Fruit fly (Drosophila melanogaster): Measurements from ENCODE around the gene Eip74EF.

Gene Eip74EF

dm6 chr3L:17606629-17607287, 12.4 kb downstream of the Eip74EF start (continued):
- TF ChIP-seq CG1621 (tag; optimal IDR thresholded peaks at IDR 0.05) = no peak
- no peak for TF ChIP-seq esn (GFP tag; optimal IDR thresholded peaks at IDR 0.05)
- no peak for TF ChIP-seq lz (GFP tag; optimal IDR thresholded peaks at IDR 0.05)
- peak; percentile 64; the same call in 2 of the 3 replicates for TF ChIP-seq eg (GFP tag; IDR thresholded peaks at IDR 0.05)
- TF ChIP-seq Ets21C (GFP tag; optimal IDR thresholded peaks at IDR 0.05) = no peak
- no peak for TF ChIP-seq Met (GFP tag; optimal IDR thresholded peaks at IDR 0.05)
- TF ChIP-seq CG6792 (GFP tag; optimal IDR thresholded peaks at IDR 0.05) = no peak
- TF ChIP-seq dac (GFP tag; optimal IDR thresholded peaks at IDR 0.05) = no peak
- TF ChIP-seq Lpt (GFP tag; optimal IDR thresholded peaks at IDR 0.05) = peak; percentile 6
- TF ChIP-seq Gug (GFP tag; IDR thresholded peaks at IDR 0.05) = no peak
- TF ChIP-seq acj6 (GFP tag; optimal IDR thresholded peaks at IDR 0.05) = no peak
- TF ChIP-seq OdsH (GFP tag; optimal IDR thresholded peaks at IDR 0.05) = no peak
- no peak for TF ChIP-seq CG11762 (GFP tag; optimal IDR thresholded peaks at IDR 0.05; ENCODE audit: insufficient read depth)
- no peak for TF ChIP-seq CG11294 (GFP tag; IDR thresholded peaks at IDR 0.05)
- TF ChIP-seq ss (GFP tag; optimal IDR thresholded peaks at IDR 0.05) = no peak
- no peak for TF ChIP-seq Ets96B (tag; optimal IDR thresholded peaks at IDR 0.05)
- no peak for TF ChIP-seq CG10631 (GFP tag; optimal IDR thresholded peaks at IDR 0.05)
- peak; percentile 3 for TF ChIP-seq Hr4 (GFP tag; optimal IDR thresholded peaks at IDR 0.05)
- peak; percentile 28 for TF ChIP-seq Blimp-1 (GFP tag; optimal IDR thresholded peaks at IDR 0.05)

dm6 chr3L:17604891-17605290, 14.2 kb downstream of the Eip74EF start:
- TF ChIP-seq fd85E (GFP tag; optimal IDR thresholded peaks at IDR 0.05) (no peak), CG15336 (GFP tag; IDR thresholded peaks at IDR 0.05) (no peak), cyc (GFP tag; optimal IDR thresholded peaks at IDR 0.05) (no peak), CG6808 (GFP tag; optimal IDR thresholded peaks at IDR 0.05) (no peak), CG9139 (GFP tag; optimal IDR thresholded peaks at IDR 0.05) (no peak), CG1621 (tag; optimal IDR thresholded peaks at IDR 0.05) (no peak), CG6792 (GFP tag; optimal IDR thresholded peaks at IDR 0.05) (no peak), salr (GFP tag; optimal IDR thresholded peaks at IDR 0.05) (no peak)

- TF ChIP-seq CG3032 (tag; optimal IDR thresholded peaks at IDR 0.05) (peak; percentile 13), CG32006 (GFP tag; optimal IDR thresholded peaks at IDR 0.05) (peak; percentile 56), net (GFP tag; optimal IDR thresholded peaks at IDR 0.05) (no peak), CG15336 (GFP tag; IDR thresholded peaks at IDR 0.05) (peak; percentile 32; the same call in 1 of the 2 replicates), CG10631 (GFP tag; optimal IDR thresholded peaks at IDR 0.05) (no peak), Sox102F (GFP tag; optimal IDR thresholded peaks at IDR 0.05) (no peak), CG34406 (GFP tag; optimal IDR thresholded peaks at IDR 0.05) (no peak), CG8119 (GFP tag; IDR thresholded peaks at IDR 0.05) (peak; percentile 50; the same call in 1 of the 3 replicates), dac (GFP tag; optimal IDR thresholded peaks at IDR 0.05) (no peak), vri (GFP tag; optimal IDR thresholded peaks at IDR 0.05) (no peak), Sox15 (GFP tag; optimal IDR thresholded peaks at IDR 0.05) (no peak), CG11902 (GFP tag; optimal IDR thresholded peaks at IDR 0.05) (no peak), Hr4 (GFP tag; optimal IDR thresholded peaks at IDR 0.05) (peak; percentile 21), acj6 (GFP tag; optimal IDR thresholded peaks at IDR 0.05) (peak; percentile 29), Hr38 (GFP tag; optimal IDR thresholded peaks at IDR 0.05) (no peak), Ets96B (tag; optimal IDR thresholded peaks at IDR 0.05) (no peak), lz (GFP tag; optimal IDR thresholded peaks at IDR 0.05) (no peak), fd59A (GFP tag; optimal IDR thresholded peaks at IDR 0.05) (no peak), Eip93F (GFP tag; optimal IDR thresholded peaks at IDR 0.05) (no peak), Eip78C (GFP tag) (peak; percentile 47), spab (GFP tag; optimal IDR thresholded peaks at IDR 0.05) (no peak), CG10669 (GFP tag; optimal IDR thresholded peaks at IDR 0.05) (peak; percentile 68), Lpt (GFP tag; optimal IDR thresholded peaks at IDR 0.05) (no peak), Eip75B (GFP tag; optimal IDR thresholded peaks at IDR 0.05) (no peak), eg (GFP tag; IDR thresholded peaks at IDR 0.05) (peak; percentile 69; the same call in 2 of the 3 replicates), Smox (GFP tag; optimal IDR thresholded peaks at IDR 0.05) (no peak), CG6854 (GFP tag; optimal IDR thresholded peaks at IDR 0.05) (no peak), pdm3 (GFP tag; optimal IDR thresholded peaks at IDR 0.05) (peak; percentile 23), CG3919 (GFP tag; optimal IDR thresholded peaks at IDR 0.05) (no peak)
Observed at dm6 chr3L:17603528-17604414, 15.4 kb downstream of the Eip74EF start.

Data from whole organism, prepupa.